Worm (Caenorhabditis elegans) whole organism, young adult: ENCODE results near the gene Y56A3A.2.

ENCODE experiments used
- F22D6.2 ChIP-seq: sonication (generic microtip); optimal IDR thresholded peaks from 2 replicates; lab custom pipeline; 2016; ENCODE audit warnings: mild to moderate bottlenecking, missing genetic modification characterization, missing compliant biosample characterization
- F55B11.4 ChIP-seq: sonication (generic microtip); optimal IDR thresholded peaks from 2 replicates; lab custom pipeline; 2016; ENCODE audit warnings: missing compliant biosample characterization, missing genetic modification characterization, borderline replicate concordance; ENCODE audit not compliant: insufficient read depth
- K12H6.12 ChIP-seq: fragments of 200-800 bp; sonication (Bioruptor generic); optimal IDR thresholded peaks from 2 replicates; lab custom pipeline; 2018; ENCODE audit warnings: mild to moderate bottlenecking, missing genetic modification characterization, missing compliant biosample characterization
- ama-1 ChIP-seq, 3 experiments: fragments of 150-350 bp in 1 of 3; sonication (generic microtip) in 2 of 3; optimal IDR thresholded peaks; 2 replicates each; lab custom pipeline; 2014 to 2018; ENCODE audit warnings: missing biosample characterization in 2 of 3, missing genetic modification characterization in 2 of 3, missing genetic modification reagents in 2 of 3
- attf-3 ChIP-seq: fragments of 200-800 bp; sonication (Bioruptor generic); conservative IDR thresholded peaks from 2 replicates; pipeline ENCODE4 v1.3.6; 2022; ENCODE audit warnings: missing genetic modification reagents, missing genetic modification characterization, missing compliant biosample characterization
- attf-6 ChIP-seq: fragments of 200-800 bp; sonication (Bioruptor generic); IDR thresholded peaks from 2 replicates; pipeline ENCODE4 v1.3.6; 2022; ENCODE audit warnings: missing genetic modification reagents, missing genetic modification characterization, missing compliant biosample characterization
- dpl-1 ChIP-seq: fragments of 150-350 bp; optimal IDR thresholded peaks from 2 replicates; lab custom pipeline; 2014; ENCODE audit warnings: missing biosample characterization, missing genetic modification reagents, missing genetic modification characterization
- him-1 ChIP-seq: sonication (generic microtip); optimal IDR thresholded peaks from 2 replicates; lab custom pipeline; 2016; ENCODE audit warnings: missing genotype, missing genetic modification reagents, missing genetic modification characterization, missing compliant biosample characterization
- snpc-4 ChIP-seq, 5 experiments: fragments of 150-350 bp in 1 of 5; sonication (generic microtip) in 4 of 5; optimal IDR thresholded peaks; 2 replicates each; lab custom pipeline; 2014 to 2018; ENCODE audit warnings: missing genetic modification characterization in 5 of 5, missing biosample characterization in 3 of 5, antibody characterized with exemption in 2 of 5, mild to moderate bottlenecking in 2 of 5, missing compliant biosample characterization in 2 of 5, missing genotype in 2 of 5, moderate library complexity in 2 of 5, missing genetic modification reagents in 1 of 5
- tbp1 ChIP-seq: fragments of 200-800 bp; sonication (Bioruptor generic); optimal IDR thresholded peaks from 2 replicates; lab custom pipeline; 2018; ENCODE audit warnings: mild to moderate bottlenecking, missing genetic modification characterization, missing compliant biosample characterization
- tbx-9 ChIP-seq: sonication (generic microtip); optimal IDR thresholded peaks from 2 replicates; lab custom pipeline; 2016; ENCODE audit warnings: borderline replicate concordance, missing genetic modification characterization, inconsistent platforms, missing compliant biosample characterization
- unc-62 ChIP-seq: fragments of 150-350 bp; optimal IDR thresholded peaks from 2 replicates; lab custom pipeline; 2014; ENCODE audit warnings: missing biosample characterization, missing genetic modification reagents, missing genetic modification characterization
- ztf-18 ChIP-seq: sonication (generic microtip); optimal IDR thresholded peaks from 2 replicates; lab custom pipeline; 2016; ENCODE audit warnings: missing genotype, mild to moderate bottlenecking, missing genetic modification characterization, missing compliant biosample characterization

- TF ChIP-seq tbx-9 (tag; lab: Kevin White, UChicago) (no peak), ama-1 (optimal IDR thresholded peaks at IDR 0.05; lab: Kevin White, UChicago) (no peak), ama-1 (GFP tag; optimal IDR thresholded peaks at IDR 0.05; lab: Kevin White, UChicago) (no peak), F55B11.4 (tag; lab: Kevin White, UChicago) (no peak), attf-6 (no peak), him-1 (tag; lab: Kevin White, UChicago) (no peak), snpc-4 (GFP tag; optimal IDR thresholded peaks at IDR 0.05; lab: Kevin White, UChicago) (no peak), snpc-4 (tag; optimal IDR thresholded peaks at IDR 0.05; lab: Kevin White, UChicago) (no peak), unc-62 (no peak), K12H6.12 (tag; lab: Kevin White, UChicago) (no peak), F22D6.2 (tag; lab: Kevin White, UChicago) (no peak), tbp1 (GFP tag; lab: Kevin White, UChicago) (no peak), attf-3 (GFP tag; lab: Robert Waterston, UW) (no peak), ztf-18 (tag; lab: Kevin White, UChicago) (no peak), dpl-1 (GFP tag; lab: Kevin White, UChicago) (no peak)
Measured at ce11 chrIII:11846365-11846764, 15.7 kb downstream of the Y56A3A.2 start, which contains the start of gene ntl-3.
